Worm (Caenorhabditis elegans): ENCODE results near the gene F09B12.5.

Gene F09B12.5

DNA sequence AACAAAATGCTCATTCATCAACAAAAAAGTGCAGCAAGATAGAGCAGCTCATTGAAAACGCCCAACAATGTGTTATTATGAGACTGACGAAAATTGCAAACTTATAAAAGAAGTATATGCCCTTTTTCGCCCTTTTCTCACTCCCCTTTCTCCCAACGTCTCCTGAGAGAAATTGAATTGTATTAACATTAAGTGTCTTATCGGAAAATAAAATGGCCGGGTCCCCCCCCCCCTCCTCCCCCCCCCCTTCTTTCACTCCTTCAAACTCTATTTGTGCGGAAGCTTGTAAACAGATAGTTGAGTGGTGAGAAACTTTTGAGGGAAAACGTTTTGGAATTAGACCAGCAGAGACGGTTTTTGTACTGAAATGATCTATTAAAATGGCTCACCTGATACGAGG lies 42.2 kb downstream of the F09B12.5 start:
- TF ChIP-seq hlh-12 (tag; optimal IDR thresholded peaks at IDR 0.05) (no peak), nhr-120 (GFP tag; IDR thresholded peaks at IDR 0.05) (no peak), nhr-179 (tag; optimal IDR thresholded peaks at IDR 0.05) (no peak), lin-26 (GFP tag; IDR thresholded peaks at IDR 0.05) (no peak), egl-44 (GFP tag; IDR thresholded peaks at IDR 0.05) (no peak), ekl-4 (GFP tag; IDR thresholded peaks at IDR 0.05) (no peak), dpff-1 (tag; optimal IDR thresholded peaks at IDR 0.05) (no peak), ccch-3 (GFP tag; optimal IDR thresholded peaks at IDR 0.05) (no peak), F37B4.10 (GFP tag; IDR thresholded peaks at IDR 0.05) (no peak), C06A6.2 (GFP tag; conservative IDR thresholded peaks at IDR 0.05) (no peak), hmg-1.2 (GFP tag; IDR thresholded peaks at IDR 0.05) (no peak), hmg-20 (GFP tag; IDR thresholded peaks at IDR 0.05) (no peak), dpl-1 (GFP tag; optimal IDR thresholded peaks at IDR 0.05) (no peak), Y79H2A.3 (GFP tag; conservative IDR thresholded peaks at IDR 0.05) (no peak), mcd-1 (GFP tag; IDR thresholded peaks at IDR 0.05) (no peak), ceh-27 (GFP tag; optimal IDR thresholded peaks at IDR 0.05) (no peak), cebp-1 (GFP tag; IDR thresholded peaks at IDR 0.05) (no peak), cebp-1 (tag; optimal IDR thresholded peaks at IDR 0.05) (no peak), snpc-3.4 (tag; optimal IDR thresholded peaks at IDR 0.05) (no peak)

ce11 chrX:15127338-15127737 lies 42.8 kb downstream of the F09B12.5 start:
- TF ChIP-seq zfh-2 (GFP tag; conservative IDR thresholded peaks at IDR 0.05): peak; percentile 76
- TF ChIP-seq aptf-3 (GFP tag; IDR thresholded peaks at IDR 0.05): no peak
- 0 out of 2 replicates have a peak, but pooled peaks have one; percentile 9 for TF ChIP-seq cebp-2 (GFP tag; IDR thresholded peaks at IDR 0.05)
- no peak for TF ChIP-seq ztf-26 (tag; optimal IDR thresholded peaks at IDR 0.05)
- TF ChIP-seq ceh-58 (GFP tag; IDR thresholded peaks at IDR 0.05): no peak
- TF ChIP-seq egrh-3 (GFP tag; IDR thresholded peaks at IDR 0.05): peak; percentile 67; the same call in 1 of the 2 replicates
- TF ChIP-seq F33H1.4 (GFP tag; IDR thresholded peaks at IDR 0.05): no peak
- no peak for TF ChIP-seq xnd-1 (tag; optimal IDR thresholded peaks at IDR 0.05)
- no peak for TF ChIP-seq ama-1 (optimal IDR thresholded peaks at IDR 0.05)
- TF ChIP-seq ama-1 (GFP tag; optimal IDR thresholded peaks at IDR 0.05): no peak

ce11 chrX:15128184-15128583 lies 43.7 kb downstream of the F09B12.5 start:
- TF ChIP-seq F22D6.2 (tag; optimal IDR thresholded peaks at IDR 0.05): no peak
- TF ChIP-seq ztf-26 (tag; optimal IDR thresholded peaks at IDR 0.05): no peak
- TF ChIP-seq madf-3 (GFP tag; IDR thresholded peaks at IDR 0.05): no peak
- TF ChIP-seq madf-10 (tag; optimal IDR thresholded peaks at IDR 0.05): no peak

ce11 chrX:15132073-15132472 lies 47.6 kb downstream of the F09B12.5 start:
- TF ChIP-seq efl-1 (GFP tag; optimal IDR thresholded peaks at IDR 0.05) (no peak), ceh-27 (GFP tag; optimal IDR thresholded peaks at IDR 0.05) (no peak), lsy-27 (tag; optimal IDR thresholded peaks at IDR 0.05; ENCODE audit: borderline replicate concordance, insufficient read depth) (no peak), ZK185.1 (tag; optimal IDR thresholded peaks at IDR 0.05; ENCODE audit: poor library complexity, severe bottlenecking) (no peak), egrh-3 (GFP tag; IDR thresholded peaks at IDR 0.05) (peak; percentile 22; the same call in 1 of the 2 replicates), xnd-1 (tag; optimal IDR thresholded peaks at IDR 0.05) (no peak), T26A5.8 (tag; optimal IDR thresholded peaks at IDR 0.05) (no peak), F37B4.10 (GFP tag; IDR thresholded peaks at IDR 0.05) (no peak), hsf-1 (GFP tag; IDR thresholded peaks at IDR 0.05) (no peak), bed-1 (GFP tag; IDR thresholded peaks at IDR 0.05) (no peak), zfh-2 (GFP tag; conservative IDR thresholded peaks at IDR 0.05) (peak; percentile 53; the same call in 1 of the 2 replicates)

Data from whole organism, young adult.